Worm (Caenorhabditis elegans) whole organism, L4 larva: ENCODE data around the gene efn-3.
A peak's percentile ranks its signal among the peaks of the same experiment; 100 is the strongest.

ENCODE experiments used
- D1046.2 ChIP-seq: fragments of 200-800 bp; sonication (Bioruptor generic); IDR thresholded peaks from 2 replicates; pipeline ENCODE4 v1.3.6; 2022; ENCODE audit warnings: missing genetic modification characterization, missing compliant biosample characterization
- F10B5.3 ChIP-seq: sonication (generic microtip); optimal IDR thresholded peaks from 2 replicates; lab custom pipeline; 2016; ENCODE audit warnings: mild to moderate bottlenecking, missing genetic modification characterization, missing compliant biosample characterization
- F26F4.8 ChIP-seq: fragments of 200-800 bp; sonication (Bioruptor generic); conservative IDR thresholded peaks from 2 replicates; pipeline ENCODE4 v1.3.6; 2022; ENCODE audit warnings: missing genetic modification characterization, missing compliant biosample characterization
- F37D6.2 ChIP-seq: sonication (generic microtip); optimal IDR thresholded peaks from 2 replicates; lab custom pipeline; 2016; ENCODE audit warnings: mild to moderate bottlenecking, missing genetic modification characterization, missing compliant biosample characterization
- Y5F2A.4 ChIP-seq: fragments of 200-800 bp; sonication (Bioruptor generic); optimal IDR thresholded peaks from 2 replicates; lab custom pipeline; 2018; ENCODE audit warnings: mild to moderate bottlenecking, missing genetic modification characterization, missing compliant biosample characterization
- ZK337.2 ChIP-seq: fragments of 200-800 bp; sonication (Bioruptor generic); IDR thresholded peaks from 2 replicates; pipeline ENCODE4 v1.3.6; 2022; ENCODE audit warnings: missing genetic modification reagents, missing genetic modification characterization, missing compliant biosample characterization
- aha-1 ChIP-seq: fragments of 150-350 bp; peaks from one replicate; lab custom pipeline; 2014; ENCODE audit warnings: missing biosample characterization, missing genetic modification characterization
- arid-1 ChIP-seq: fragments of 200-800 bp; sonication (Bioruptor generic); conservative IDR thresholded peaks from 2 replicates; pipeline ENCODE4 v1.3.6; 2022; ENCODE audit warnings: missing genetic modification reagents, missing genetic modification characterization, missing compliant biosample characterization
- ceh-82 ChIP-seq: sonication (generic microtip); optimal IDR thresholded peaks from 2 replicates; lab custom pipeline; 2017; ENCODE audit warnings: missing biosample characterization, missing genetic modification characterization
- daf-16 ChIP-seq, 3 experiments: sonication (generic microtip); optimal IDR thresholded peaks; 2 replicates each; lab custom pipeline; 2016 to 2017; ENCODE audit warnings: missing genetic modification characterization in 3 of 3, missing genetic modification reagents in 3 of 3, mild to moderate bottlenecking in 2 of 3, missing compliant biosample characterization in 2 of 3, missing biosample characterization in 1 of 3, moderate library complexity in 1 of 3
- daf-19 ChIP-seq: fragments of 200-800 bp; sonication (Bioruptor generic); conservative IDR thresholded peaks from 2 replicates; pipeline ENCODE4 v1.3.6; 2022; ENCODE audit warnings: missing genetic modification characterization, missing compliant biosample characterization
- dmd-6 ChIP-seq: fragments of 200-800 bp; sonication (Bioruptor generic); IDR thresholded peaks from 2 replicates; pipeline ENCODE4 v1.3.6; 2022; ENCODE audit warnings: missing genetic modification reagents, missing genetic modification characterization, missing compliant biosample characterization
- dmd-8 ChIP-seq: fragments of 200-800 bp; sonication (Bioruptor generic); IDR thresholded peaks from 2 replicates; pipeline ENCODE4 v1.3.6; 2022; ENCODE audit warnings: missing genetic modification characterization, missing compliant biosample characterization
- dpl-1 ChIP-seq: fragments of 150-350 bp; optimal IDR thresholded peaks from 2 replicates; lab custom pipeline; 2014; ENCODE audit warnings: missing biosample characterization, missing genetic modification reagents, missing genetic modification characterization
- duxl-1 ChIP-seq: sonication (generic microtip); optimal IDR thresholded peaks from 2 replicates; lab custom pipeline; 2016; ENCODE audit warnings: mild to moderate bottlenecking, missing genetic modification characterization, moderate library complexity, missing compliant biosample characterization; ENCODE audit not compliant: poor library complexity
- egl-43 ChIP-seq: fragments of 200-800 bp; sonication (Bioruptor generic); IDR thresholded peaks from 2 replicates; pipeline ENCODE4 v1.3.6; 2022; ENCODE audit warnings: missing genetic modification reagents, missing genetic modification characterization, missing compliant biosample characterization
- hif-1 ChIP-seq, 2 experiments: sonication (generic microtip); optimal IDR thresholded peaks; 2 replicates each; lab custom pipeline; 2016 to 2017; ENCODE audit warnings: missing compliant biosample characterization in 2 of 2, missing genetic modification characterization in 2 of 2, missing genetic modification reagents in 2 of 2, missing genotype in 2 of 2, mild to moderate bottlenecking in 1 of 2
- hlh-11 ChIP-seq: fragments of 200-800 bp; sonication (Bioruptor generic); optimal IDR thresholded peaks from 2 replicates; lab custom pipeline; 2018; ENCODE audit warnings: mild to moderate bottlenecking, missing genetic modification characterization, missing compliant biosample characterization
- hlh-30 ChIP-seq: sonication (generic microtip); optimal IDR thresholded peaks from 2 replicates; lab custom pipeline; 2017; ENCODE audit warnings: antibody characterized with exemption, mild to moderate bottlenecking, missing genetic modification characterization, missing compliant biosample characterization; ENCODE audit not compliant: insufficient read depth
- lin-29 ChIP-seq: fragments of 200-800 bp; sonication (Bioruptor generic); IDR thresholded peaks from 2 replicates; pipeline ENCODE4 v1.3.6; 2022; ENCODE audit warnings: missing genetic modification reagents, missing genetic modification characterization, missing compliant biosample characterization
- lin-38 ChIP-seq: fragments of 200-800 bp; sonication (Bioruptor generic); IDR thresholded peaks from 2 replicates; pipeline ENCODE4 v1.3.6; 2022; ENCODE audit warnings: missing genetic modification reagents, missing genetic modification characterization, missing compliant biosample characterization
- lin-39 ChIP-seq: fragments of 150-350 bp; optimal IDR thresholded peaks from 2 replicates; lab custom pipeline; 2014; ENCODE audit warnings: missing biosample characterization, missing genetic modification reagents, missing genetic modification characterization
- lir-3 ChIP-seq: sonication (generic microtip); optimal IDR thresholded peaks from 2 replicates; lab custom pipeline; 2016; ENCODE audit warnings: mild to moderate bottlenecking, missing genetic modification characterization, missing compliant biosample characterization
- lsy-2 ChIP-seq, 2 experiments: fragments of 150-350 bp in 1 of 2; sonication (generic microtip) in 1 of 2; optimal IDR thresholded peaks; 2 replicates each; lab custom pipeline; 2014 to 2017; ENCODE audit warnings: missing biosample characterization in 2 of 2, missing genetic modification characterization in 2 of 2
- madf-9 ChIP-seq: fragments of 200-800 bp; sonication (Bioruptor generic); conservative IDR thresholded peaks from 2 replicates; pipeline ENCODE4 v1.3.6; 2022; ENCODE audit warnings: missing genetic modification reagents, missing genetic modification characterization, missing compliant biosample characterization
- mdl-1 ChIP-seq, 2 experiments: fragments of 150-350 bp in 1 of 2; sonication (generic microtip) in 1 of 2; optimal IDR thresholded peaks; 2 replicates each; lab custom pipeline; 2014 to 2017; ENCODE audit warnings: missing biosample characterization in 2 of 2, missing genetic modification characterization in 2 of 2
- mep-1 ChIP-seq: fragments of 150-350 bp; sonication (generic microtip); optimal IDR thresholded peaks from 3 replicates; lab custom pipeline; 2014; ENCODE audit warnings: missing biosample characterization, missing genetic modification characterization
- mes-2 ChIP-seq: sonication (generic microtip); optimal IDR thresholded peaks from 2 replicates; lab custom pipeline; 2016; ENCODE audit warnings: missing genotype, mild to moderate bottlenecking, missing genetic modification characterization, missing compliant biosample characterization; ENCODE audit not compliant: poor library complexity, severe bottlenecking
- mxl-2 ChIP-seq: fragments of 200-800 bp; sonication (Bioruptor generic); conservative IDR thresholded peaks from 2 replicates; pipeline ENCODE4 v1.3.6; 2022; ENCODE audit warnings: missing genetic modification reagents, missing genetic modification characterization, missing compliant biosample characterization
- nhr-10 ChIP-seq: fragments of 150-350 bp; optimal IDR thresholded peaks from 2 replicates; lab custom pipeline; 2014; ENCODE audit warnings: missing biosample characterization, missing genetic modification characterization
- nhr-11 ChIP-seq: fragments of 150-350 bp; optimal IDR thresholded peaks from 2 replicates; lab custom pipeline; 2014; ENCODE audit warnings: missing biosample characterization, missing genetic modification characterization
- nhr-28 ChIP-seq: fragments of 150-350 bp; optimal IDR thresholded peaks from 2 replicates; lab custom pipeline; 2014; ENCODE audit warnings: missing biosample characterization, missing genetic modification characterization
- nhr-76 ChIP-seq: fragments of 150-350 bp; optimal IDR thresholded peaks from 2 replicates; lab custom pipeline; 2014; ENCODE audit warnings: missing biosample characterization, missing genetic modification characterization
- pqm-1 ChIP-seq: sonication (generic microtip); optimal IDR thresholded peaks from 2 replicates; lab custom pipeline; 2017; ENCODE audit warnings: missing biosample characterization, missing genetic modification characterization
- rbr-2 ChIP-seq: sonication (generic microtip); optimal IDR thresholded peaks from 2 replicates; lab custom pipeline; 2016; ENCODE audit warnings: missing genotype, missing genetic modification characterization, missing compliant biosample characterization
- sdz-12 ChIP-seq: fragments of 200-800 bp; sonication (Bioruptor generic); optimal IDR thresholded peaks from 2 replicates; lab custom pipeline; 2018; ENCODE audit warnings: mild to moderate bottlenecking, missing genetic modification characterization, missing compliant biosample characterization
- set-16 ChIP-seq: fragments of 200-800 bp; sonication (Bioruptor generic); IDR thresholded peaks from 2 replicates; pipeline ENCODE4 v1.3.6; 2022; ENCODE audit warnings: missing genetic modification reagents, missing genetic modification characterization, missing compliant biosample characterization
- snpc-1.2 ChIP-seq: fragments of 200-800 bp; sonication (Bioruptor generic); IDR thresholded peaks from 2 replicates; pipeline ENCODE4 v1.3.6; 2022; ENCODE audit warnings: missing genetic modification reagents, missing genetic modification characterization, missing compliant biosample characterization
- snpc-4 ChIP-seq: fragments of 150-350 bp; optimal IDR thresholded peaks from 2 replicates; lab custom pipeline; 2014; ENCODE audit warnings: missing biosample characterization, missing genetic modification characterization
- spr-3 ChIP-seq: fragments of 200-800 bp; sonication (Bioruptor generic); optimal IDR thresholded peaks from 2 replicates; lab custom pipeline; 2018; ENCODE audit warnings: mild to moderate bottlenecking, missing genetic modification characterization, missing compliant biosample characterization
- tag-97 ChIP-seq: fragments of 200-800 bp; sonication (Bioruptor generic); IDR thresholded peaks from 2 replicates; pipeline ENCODE4 v1.3.6; 2022; ENCODE audit warnings: missing genetic modification characterization, missing compliant biosample characterization
- unc-130 ChIP-seq: sonication (generic microtip); optimal IDR thresholded peaks from 2 replicates; lab custom pipeline; 2016; ENCODE audit warnings: missing genetic modification reagents, missing genetic modification characterization, missing compliant biosample characterization
- unc-39 ChIP-seq: sonication (generic microtip); optimal IDR thresholded peaks from 2 replicates; lab custom pipeline; 2017; ENCODE audit warnings: missing biosample characterization, missing genetic modification characterization
- unc-62 ChIP-seq, 3 experiments: fragments of 150-350 bp in 1 of 3; sonication (generic microtip); optimal IDR thresholded peaks in 2 of 3; peaks in 1 of 3; 1 replicate in 1 of 3; 2 replicates in 2 of 3; lab custom pipeline; 2014 to 2017; ENCODE audit warnings: missing biosample characterization in 3 of 3, missing genetic modification characterization in 3 of 3, missing genetic modification reagents in 3 of 3, missing genotype in 1 of 3
- zag-1 ChIP-seq: fragments of 150-350 bp; optimal IDR thresholded peaks from 2 replicates; lab custom pipeline; 2014; ENCODE audit warnings: missing biosample characterization, missing genetic modification characterization
- ztf-11 ChIP-seq: fragments of 150-350 bp; optimal IDR thresholded peaks from 2 replicates; lab custom pipeline; 2014; ENCODE audit warnings: missing biosample characterization, missing genetic modification characterization

The efn-3 gene

DNA sequence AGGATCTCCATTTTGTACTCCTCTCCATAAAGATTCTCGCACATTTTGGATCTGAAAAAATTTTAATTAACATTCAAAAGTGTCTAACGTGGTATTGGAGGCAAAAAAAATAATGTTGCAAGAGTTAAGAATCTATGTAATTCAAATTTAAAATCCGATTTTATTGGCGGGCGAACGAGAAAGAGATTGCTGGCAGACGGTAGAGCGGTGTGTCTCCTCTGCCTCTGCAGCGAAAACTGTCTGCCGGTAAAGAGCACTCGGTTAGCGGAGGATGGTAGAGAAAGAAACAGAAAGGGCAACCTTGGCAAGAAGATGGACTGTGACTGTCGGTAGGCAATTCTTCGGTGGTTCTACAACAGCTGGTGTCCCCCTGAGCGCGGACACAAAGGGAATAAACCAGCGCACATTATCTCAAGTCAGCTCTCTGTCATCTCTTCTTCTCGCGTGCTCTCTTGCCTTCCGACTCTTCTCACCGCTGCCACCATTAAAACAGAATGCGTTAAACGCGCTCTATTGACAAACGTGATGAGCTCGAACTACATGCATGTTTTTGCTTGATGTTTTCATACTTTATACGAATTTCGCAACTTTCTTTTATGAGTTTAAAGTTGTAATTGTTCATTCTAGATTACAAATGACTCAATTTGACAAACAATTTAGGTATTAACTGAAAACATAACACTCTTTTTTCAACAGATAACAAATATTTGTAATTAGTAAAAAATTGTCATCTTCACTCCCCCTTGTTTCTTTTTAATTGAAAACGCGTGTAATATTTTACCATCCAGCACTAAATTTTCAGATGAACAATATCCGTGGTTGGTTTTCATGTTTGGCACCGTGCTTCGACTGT, 41.8 kb upstream of the efn-3 start, which contains the start of the genes cdk-4 and F18H3.1:
Gene cdk-4 (minus strand): TSS at position 51 of the 853 bp plus-strand sequence.
Gene F18H3.1 (plus strand): TSS at position 803 of the 853 bp plus-strand sequence.
- TF ChIP-seq dpl-1 (GFP tag; lab: Kevin White, UChicago) (peak; percentile 34), hlh-11 (tag; lab: Kevin White, UChicago) (peak; percentile 75), daf-19 (no peak), tag-97 (GFP tag; lab: Robert Waterston, UW) (no peak), unc-62 (GFP tag; optimal IDR thresholded peaks at IDR 0.05 in 1 of 2; lab: Kevin White, UChicago) (peak in 1 of 2 experiments; percentile 99), unc-62 (tag; optimal IDR thresholded peaks at IDR 0.05; lab: Kevin White, UChicago) (no peak), arid-1 (0 out of 2 replicates have a peak, but pooled peaks have one; percentile 10), unc-39 (tag; lab: Kevin White, UChicago) (no peak), mxl-2 (GFP tag; lab: Robert Waterston, UW) (no peak), mes-2 (peak; percentile 43), lir-3 (tag; lab: Kevin White, UChicago) (no peak), dmd-8 (GFP tag; lab: Robert Waterston, UW) (0 out of 2 replicates have a peak, but pooled peaks have one; percentile 31), snpc-4 (tag; lab: Kevin White, UChicago) (no peak), set-16 (GFP tag; lab: Robert Waterston, UW) (peak; percentile 45; the same call in 1 of the 2 replicates), pqm-1 (tag; lab: Kevin White, UChicago) (peak; percentile 4), rbr-2 (tag; lab: Kevin White, UChicago) (peak; percentile 27), hif-1 (tag; optimal IDR thresholded peaks at IDR 0.05; lab: Kevin White, UChicago) (peak in 1 of 2 experiments; percentile 16), lin-38 (GFP tag; lab: Robert Waterston, UW) (peak; percentile 62), dmd-6 (GFP tag; lab: Robert Waterston, UW) (0 out of 2 replicates have a peak, but pooled peaks have one; percentile 15), ZK337.2 (GFP tag; lab: Robert Waterston, UW) (no peak), sdz-12 (no peak), nhr-11 (tag; lab: Kevin White, UChicago) (peak; percentile 49), Y5F2A.4 (GFP tag; lab: Kevin White, UChicago) (no peak), nhr-28 (peak; percentile 2), mep-1 (tag; lab: Kevin White, UChicago) (peak; percentile 30), hlh-30 (peak; percentile 53), lsy-2 (tag; optimal IDR thresholded peaks at IDR 0.05; lab: Kevin White, UChicago) (peak in 1 of 2 experiments; percentile 59), daf-16 (GFP tag; optimal IDR thresholded peaks at IDR 0.05; lab: Kevin White, UChicago) (no peak), daf-16 (tag; optimal IDR thresholded peaks at IDR 0.05; lab: Kevin White, UChicago) (peak; percentile 39), mdl-1 (tag; optimal IDR thresholded peaks at IDR 0.05; lab: Kevin White, UChicago) (peak in 1 of 2 experiments; percentile 13)

DNA sequence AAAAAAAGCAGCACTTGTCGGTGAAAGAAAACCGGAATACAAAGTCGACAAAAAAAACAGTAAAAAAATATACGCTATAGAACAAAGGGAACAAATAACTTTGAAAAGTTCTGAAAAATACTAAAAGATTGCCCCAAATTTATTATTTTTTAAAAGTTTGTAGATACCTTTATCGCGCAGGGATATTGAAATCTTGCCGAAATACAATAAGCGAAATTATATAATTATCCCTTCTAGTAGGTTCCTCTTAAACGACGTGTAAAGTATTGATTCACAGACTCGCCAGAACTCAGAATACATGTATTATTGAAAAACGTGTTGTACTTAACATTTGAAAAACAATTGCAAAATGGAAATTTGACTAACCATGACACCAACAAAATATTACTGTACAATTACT, 37.1 kb upstream of the efn-3 start:
- TF ChIP-seq F37D6.2 (tag; lab: Kevin White, UChicago) (peak; percentile 96), nhr-76 (tag; lab: Kevin White, UChicago) (peak; percentile 34), zag-1 (tag; lab: Kevin White, UChicago) (no peak), unc-130 (no peak), ceh-82 (tag; lab: Kevin White, UChicago) (no peak), aha-1 (peak; percentile 92), dmd-6 (GFP tag; lab: Robert Waterston, UW) (peak; percentile 83), lin-39 (tag; lab: Kevin White, UChicago) (no peak), pqm-1 (tag; lab: Kevin White, UChicago) (peak; percentile 28), hif-1 (tag; optimal IDR thresholded peaks at IDR 0.05; lab: Kevin White, UChicago) (peak in 1 of 2 experiments; percentile 42), madf-9 (GFP tag; lab: Robert Waterston, UW) (peak; percentile 74), D1046.2 (GFP tag; lab: Robert Waterston, UW) (no peak), duxl-1 (tag; lab: Kevin White, UChicago) (peak; percentile 97), spr-3 (GFP tag; lab: Kevin White, UChicago) (peak; percentile 57), lin-38 (GFP tag; lab: Robert Waterston, UW) (peak; percentile 70), unc-62 (GFP tag; optimal IDR thresholded peaks at IDR 0.05 in 1 of 2; lab: Kevin White, UChicago) (peak in 1 of 2 experiments; percentile 68), unc-62 (tag; optimal IDR thresholded peaks at IDR 0.05; lab: Kevin White, UChicago) (no peak), lin-29 (GFP tag; lab: Robert Waterston, UW) (peak; percentile 79), egl-43 (GFP tag; lab: Robert Waterston, UW) (0 out of 2 replicates have a peak, but pooled peaks have one; percentile 47), F10B5.3 (tag; lab: Kevin White, UChicago) (peak; percentile 94), snpc-1.2 (no peak), ztf-11 (tag; lab: Kevin White, UChicago) (no peak), arid-1 (0 out of 2 replicates have a peak, but pooled peaks have one; percentile 43), F26F4.8 (GFP tag; lab: Robert Waterston, UW) (no peak), nhr-10 (tag; lab: Kevin White, UChicago) (peak; percentile 62)
